Worm (Caenorhabditis elegans): Measurements from ENCODE around the gene pst-1.
A peak's percentile ranks its signal among the peaks of the same experiment; 100 is the strongest.

pst-1 gene

DNA sequence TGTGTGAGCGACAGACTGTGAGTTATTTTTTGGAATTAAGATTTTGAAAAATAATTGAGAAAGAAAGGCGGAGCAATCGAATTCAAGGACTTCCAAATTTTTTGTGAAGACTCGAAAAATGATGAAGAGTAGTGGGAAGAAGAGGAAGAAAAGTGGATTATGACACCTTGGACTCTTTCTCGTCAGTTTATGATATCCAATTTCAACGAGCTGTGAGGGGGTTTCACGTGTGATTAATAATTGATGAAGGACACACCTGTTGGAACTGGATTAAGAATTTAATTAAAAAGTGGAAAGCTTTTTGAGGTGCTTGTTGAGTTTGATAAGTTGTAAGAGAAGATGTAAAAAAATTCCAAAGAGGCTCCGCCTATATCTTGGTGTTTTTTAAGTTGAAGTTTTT, 47.1 kb downstream of the pst-1 start, which contains the start of gene fut-8:
Gene fut-8, minus strand, starts transcription at position 101 of the 400 bp plus-strand sequence.
- TF ChIP-seq hnd-1 (tag; optimal IDR thresholded peaks at IDR 0.05) (no peak), tbx-11 (GFP tag; IDR thresholded peaks at IDR 0.05) (no peak), hmbx-1 (tag; optimal IDR thresholded peaks at IDR 0.05) (no peak), flt-1 (GFP tag; IDR thresholded peaks at IDR 0.05) (no peak), ceh-36 (tag; optimal IDR thresholded peaks at IDR 0.05) (no peak), tra-4 (tag; optimal IDR thresholded peaks at IDR 0.05) (no peak)

DNA sequence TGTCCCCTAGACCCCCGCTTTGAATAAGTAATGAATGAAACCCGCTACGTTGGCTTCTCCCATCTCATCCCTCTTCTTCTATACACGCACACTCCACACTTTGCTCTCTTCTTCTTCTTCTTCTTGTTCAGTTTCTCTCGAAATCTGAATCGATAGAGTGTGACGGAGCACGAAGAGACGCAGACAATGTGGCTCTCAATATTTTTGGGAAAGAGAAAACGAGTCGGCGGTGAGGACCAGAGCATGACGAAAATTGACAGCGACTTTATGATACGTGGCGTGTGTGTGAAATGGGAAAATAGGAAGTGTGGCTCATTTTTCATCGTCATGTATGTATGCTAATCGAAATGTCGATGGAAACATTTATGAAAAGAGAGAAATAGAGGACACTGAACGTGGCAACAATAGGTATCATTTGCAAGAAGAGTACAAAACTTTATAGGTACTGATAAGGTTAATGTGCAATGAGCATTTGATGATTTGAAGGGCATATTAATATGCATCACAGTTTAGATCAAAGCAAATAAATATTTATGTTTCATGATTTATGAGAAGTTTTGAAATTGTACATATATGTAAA, 48.3 kb downstream of the pst-1 start:
- TF ChIP-seq ets-7 (tag; optimal IDR thresholded peaks at IDR 0.05): no peak
- TF ChIP-seq flt-1 (GFP tag; IDR thresholded peaks at IDR 0.05): no peak
- no peak for TF ChIP-seq F13C5.2 (tag; optimal IDR thresholded peaks at IDR 0.05)
- no peak for TF ChIP-seq tbx-37 (GFP tag; conservative IDR thresholded peaks at IDR 0.05)
- TF ChIP-seq hmbx-1 (tag; optimal IDR thresholded peaks at IDR 0.05): no peak
- no peak for TF ChIP-seq ceh-36 (tag; optimal IDR thresholded peaks at IDR 0.05)
- no peak for TF ChIP-seq hnd-1 (tag; optimal IDR thresholded peaks at IDR 0.05)
- no peak for TF ChIP-seq hmg-4 (GFP tag; optimal IDR thresholded peaks at IDR 0.05)
- TF ChIP-seq aly-1 (tag; optimal IDR thresholded peaks at IDR 0.05): no peak
- TF ChIP-seq ama-1 (optimal IDR thresholded peaks at IDR 0.05): no peak
- TF ChIP-seq pes-1 (GFP tag; IDR thresholded peaks at IDR 0.05): no peak
- TF ChIP-seq tra-4 (tag; optimal IDR thresholded peaks at IDR 0.05): no peak
- TF ChIP-seq tbx-11 (GFP tag; IDR thresholded peaks at IDR 0.05): no peak
- no peak for TF ChIP-seq scrt-1 (GFP tag; IDR thresholded peaks at IDR 0.05)
- TF ChIP-seq sea-1 (GFP tag; conservative IDR thresholded peaks at IDR 0.05): no peak
- no peak for TF ChIP-seq B0310.2 (tag; optimal IDR thresholded peaks at IDR 0.05)
- no peak for TF ChIP-seq ceh-13 (GFP tag; optimal IDR thresholded peaks at IDR 0.05)

DNA sequence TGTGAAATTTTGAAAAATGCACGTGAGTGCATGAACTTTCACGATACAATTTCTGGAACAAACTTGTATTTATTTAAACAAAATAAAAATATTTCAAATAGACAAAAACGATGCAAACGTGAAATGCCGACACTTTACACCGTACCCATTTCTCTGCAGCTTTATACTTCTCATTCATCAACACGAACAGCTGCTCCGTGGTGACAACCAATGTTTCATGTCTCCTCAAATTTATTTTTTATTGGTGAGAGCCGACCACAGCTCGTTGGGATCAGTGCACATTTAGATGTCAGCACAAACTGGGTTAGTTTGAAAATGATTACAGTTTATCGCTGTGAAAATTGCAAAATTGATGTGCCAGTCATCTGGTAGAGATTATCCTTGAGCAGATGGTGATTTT, 52.3 kb downstream of the pst-1 start:
- no peak for TF ChIP-seq tbx-37 (GFP tag; conservative IDR thresholded peaks at IDR 0.05)

DNA sequence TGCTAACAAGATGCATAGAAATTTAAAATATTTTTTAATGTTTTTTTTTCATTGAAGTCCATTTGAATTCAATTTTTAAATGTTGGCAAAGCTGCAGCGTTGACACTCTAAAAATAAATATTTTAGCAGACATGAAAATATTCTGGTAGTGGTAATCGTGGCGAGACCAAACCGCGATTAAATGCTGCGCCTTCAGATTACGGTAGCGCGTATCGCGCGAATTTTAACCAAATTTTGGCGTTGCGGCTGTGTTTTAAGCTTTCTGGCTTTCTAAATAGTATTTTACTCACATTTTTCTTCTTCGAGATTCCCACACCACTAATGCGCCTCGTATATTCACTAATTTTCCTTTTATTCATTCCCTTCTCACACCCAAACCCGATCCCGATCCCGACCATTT, 52.8 kb downstream of the pst-1 start, which contains the start of gene cpg-4:
Gene cpg-4, plus strand, starts transcription at position 303 of the 400 bp plus-strand sequence.
- TF ChIP-seq scrt-1 (GFP tag; IDR thresholded peaks at IDR 0.05) (no peak), ets-7 (tag; optimal IDR thresholded peaks at IDR 0.05) (no peak), pes-1 (GFP tag; IDR thresholded peaks at IDR 0.05) (no peak), hnd-1 (tag; optimal IDR thresholded peaks at IDR 0.05) (no peak), aly-1 (tag; optimal IDR thresholded peaks at IDR 0.05) (no peak), tra-4 (tag; optimal IDR thresholded peaks at IDR 0.05) (no peak), flt-1 (GFP tag; IDR thresholded peaks at IDR 0.05) (no peak), ama-1 (optimal IDR thresholded peaks at IDR 0.05) (no peak), ceh-13 (GFP tag; optimal IDR thresholded peaks at IDR 0.05) (no peak), tbx-37 (GFP tag; conservative IDR thresholded peaks at IDR 0.05) (no peak), hmbx-1 (tag; optimal IDR thresholded peaks at IDR 0.05) (no peak), B0310.2 (tag; optimal IDR thresholded peaks at IDR 0.05) (no peak), tbx-11 (GFP tag; IDR thresholded peaks at IDR 0.05) (no peak), hmg-4 (GFP tag; optimal IDR thresholded peaks at IDR 0.05) (no peak), sea-1 (GFP tag; conservative IDR thresholded peaks at IDR 0.05) (no peak), ceh-36 (tag; optimal IDR thresholded peaks at IDR 0.05) (no peak), F13C5.2 (tag; optimal IDR thresholded peaks at IDR 0.05) (no peak)

DNA sequence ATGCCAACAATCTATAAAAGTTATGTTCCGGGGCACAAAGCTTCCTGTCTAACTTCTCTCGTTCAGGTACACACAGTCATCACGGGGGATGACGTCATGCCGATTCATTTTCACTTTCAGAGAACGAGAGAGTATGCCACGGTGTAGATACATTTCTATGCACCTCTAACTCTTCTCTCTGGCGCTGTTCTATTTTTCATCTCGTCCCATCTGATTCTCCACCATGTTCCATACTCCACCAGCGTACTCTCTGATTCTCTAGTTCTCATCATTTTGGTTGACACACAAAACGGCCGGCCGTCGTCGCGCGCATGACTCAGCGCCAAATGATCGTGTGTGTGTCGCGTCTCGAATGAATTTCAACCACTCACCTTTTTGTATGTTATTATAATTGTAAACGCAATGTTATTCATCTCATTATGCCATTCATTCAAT, 57.1 kb downstream of the pst-1 start:
- TF ChIP-seq ets-7 (tag; optimal IDR thresholded peaks at IDR 0.05): no peak
- peak; percentile 13 for TF ChIP-seq hmg-4 (GFP tag; optimal IDR thresholded peaks at IDR 0.05)
- TF ChIP-seq F13C5.2 (tag; optimal IDR thresholded peaks at IDR 0.05): peak; percentile 24

Data from whole organism, early embryonic.